Worm (Caenorhabditis elegans): ENCODE measurements around the gene F10D2.8.

DNA sequence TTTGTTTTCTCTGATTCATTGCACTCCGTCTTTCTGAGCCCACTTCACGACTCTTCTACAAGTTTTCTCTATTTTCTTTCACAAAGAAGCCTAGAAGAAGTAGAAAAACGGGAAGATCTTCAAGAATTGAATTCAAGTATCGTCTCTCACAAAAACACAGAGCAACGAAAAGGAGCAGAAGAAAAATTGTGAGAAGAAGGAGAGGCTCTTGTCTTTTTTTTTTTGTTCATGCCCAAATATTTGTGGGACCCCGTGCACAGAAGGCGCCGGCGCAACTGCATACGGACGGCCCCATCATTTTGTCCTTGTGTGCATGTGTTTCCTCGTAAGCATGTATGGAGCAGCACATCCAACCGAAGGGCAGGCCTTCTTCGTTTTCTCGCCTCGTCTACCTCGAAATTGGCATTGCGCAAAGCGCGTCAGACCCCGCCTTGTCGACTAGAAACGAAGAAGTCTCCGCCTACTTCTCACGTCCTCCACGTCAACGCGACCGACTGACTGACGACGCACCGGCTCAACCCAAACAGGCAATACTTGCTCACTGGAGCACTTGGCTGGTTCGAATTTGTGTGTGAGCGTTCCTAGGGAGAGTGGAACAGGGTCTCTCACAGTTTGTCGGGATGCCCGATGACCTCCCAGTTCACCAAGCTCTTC is 43.9 kb downstream of the F10D2.8 start:
- TF ChIP-seq W03F9.2 (tag; optimal IDR thresholded peaks at IDR 0.05) (no peak), him-1 (tag; optimal IDR thresholded peaks at IDR 0.05) (peak; percentile 17)

Data from whole organism, L4/young adult.